Fruit fly (Drosophila melanogaster): ENCODE results near the gene ey.

DNA sequence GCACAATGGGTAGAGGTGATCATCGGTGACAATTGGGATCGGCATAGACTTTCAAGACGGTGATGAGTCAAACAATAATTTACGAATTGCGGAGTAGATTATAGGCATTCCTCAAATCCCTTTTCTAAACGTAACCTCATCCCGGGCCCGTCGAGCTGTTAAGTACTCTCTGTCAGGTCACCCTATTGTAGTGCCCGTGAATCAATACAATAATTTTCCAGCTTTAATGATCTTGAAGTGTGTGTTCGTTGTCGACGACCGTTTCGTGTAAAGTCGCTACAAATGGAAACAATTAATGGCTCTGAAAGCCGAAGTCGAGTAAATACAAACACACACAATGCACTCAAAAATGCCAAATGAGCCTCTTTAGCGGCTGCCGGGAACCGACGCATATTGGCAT lies 11.2 kb downstream of the ey start:
- TF ChIP-seq CTCF (optimal IDR thresholded peaks at IDR 0.05) = no peak
- no peak for TF ChIP-seq CG8478 (optimal IDR thresholded peaks at IDR 0.05)

Measured in S2 (cell line).